Worm (Caenorhabditis elegans): ENCODE results near the gene scl-9.

DNA sequence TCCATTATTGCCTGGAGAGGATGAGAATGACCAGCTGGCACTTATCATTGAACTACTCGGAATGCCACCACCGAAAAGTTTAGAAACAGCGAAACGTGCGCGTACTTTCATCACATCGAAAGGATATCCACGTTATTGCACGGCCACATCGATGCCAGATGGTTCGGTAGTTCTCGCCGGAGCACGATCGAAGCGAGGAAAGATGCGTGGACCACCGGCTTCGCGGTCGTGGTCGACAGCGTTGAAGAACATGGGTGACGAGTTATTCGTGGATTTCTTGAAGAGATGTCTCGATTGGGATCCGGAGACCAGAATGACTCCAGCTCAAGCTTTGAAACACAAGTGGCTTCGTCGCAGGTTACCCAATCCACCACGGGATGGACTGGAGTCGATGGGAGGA, 13.4 kb upstream of the scl-9 start:
- TF ChIP-seq pha-4 (tag; optimal IDR thresholded peaks at IDR 0.05): no peak
- TF ChIP-seq attf-5 (GFP tag; optimal IDR thresholded peaks at IDR 0.05): no peak
- TF ChIP-seq madf-10 (tag; optimal IDR thresholded peaks at IDR 0.05): no peak
- TF ChIP-seq F52B5.7 (tag; optimal IDR thresholded peaks at IDR 0.05): peak; percentile 25
- TF ChIP-seq unc-62 (GFP tag; optimal IDR thresholded peaks at IDR 0.05): no peak
- no peak for TF ChIP-seq ztf-28 (GFP tag; IDR thresholded peaks at IDR 0.05)
- no peak for TF ChIP-seq ceh-40 (GFP tag; IDR thresholded peaks at IDR 0.05)
- TF ChIP-seq let-607 (tag; optimal IDR thresholded peaks at IDR 0.05): no peak
- TF ChIP-seq tbp1 (GFP tag; optimal IDR thresholded peaks at IDR 0.05): no peak

Measured in whole organism, young adult.